Worm (Caenorhabditis elegans) whole organism, mixed stage, embryonic: Measurements from ENCODE around the gene W06H8.6.

ENCODE experiments used
- M03D4.4 ChIP-seq: sonication (generic microtip); optimal IDR thresholded peaks from 2 replicates; lab custom pipeline; 2017; ENCODE audit warnings: mild to moderate bottlenecking, missing genetic modification characterization, missing compliant biosample characterization
- bed-3 ChIP-seq: fragments of 200-800 bp; sonication (Bioruptor generic); optimal IDR thresholded peaks from 3 replicates; lab custom pipeline; 2018; ENCODE audit warnings: mild to moderate bottlenecking, missing genetic modification characterization, moderate library complexity, missing compliant biosample characterization
- blmp-1 ChIP-seq: fragments of 150-350 bp; optimal IDR thresholded peaks from 2 replicates; lab custom pipeline; 2014; ENCODE audit warnings: missing biosample characterization, missing genetic modification characterization
- ceh-43 ChIP-seq: fragments of 200-800 bp; sonication (Bioruptor generic); optimal IDR thresholded peaks from 2 replicates; lab custom pipeline; 2018; ENCODE audit warnings: mild to moderate bottlenecking, missing genetic modification characterization, moderate library complexity, missing compliant biosample characterization
- ceh-83 ChIP-seq: fragments of 200-800 bp; sonication (Bioruptor generic); optimal IDR thresholded peaks from 2 replicates; lab custom pipeline; 2018; ENCODE audit warnings: mild to moderate bottlenecking, missing genetic modification characterization, missing compliant biosample characterization
- ces-1 ChIP-seq: fragments of 150-350 bp; optimal IDR thresholded peaks from 2 replicates; lab custom pipeline; 2014; ENCODE audit warnings: missing biosample characterization, missing genetic modification reagents, missing genetic modification characterization
- cnd-1 ChIP-seq: fragments of 200-800 bp; sonication (Bioruptor generic); optimal IDR thresholded peaks from 2 replicates; lab custom pipeline; 2018; ENCODE audit warnings: mild to moderate bottlenecking, missing genetic modification characterization, missing compliant biosample characterization
- drap-1 ChIP-seq: fragments of 200-800 bp; sonication (Bioruptor generic); optimal IDR thresholded peaks from 3 replicates; lab custom pipeline; 2018; ENCODE audit warnings: mild to moderate bottlenecking, missing genetic modification characterization, missing compliant biosample characterization
- elt-1 ChIP-seq: sonication (generic microtip); optimal IDR thresholded peaks from 2 replicates; lab custom pipeline; 2017; ENCODE audit warnings: missing genetic modification characterization, mild to moderate bottlenecking, missing compliant biosample characterization, antibody characterized with exemption, moderate library complexity, borderline replicate concordance; ENCODE audit not compliant: insufficient read depth
- elt-3 ChIP-seq: fragments of 150-350 bp; optimal IDR thresholded peaks from 2 replicates; lab custom pipeline; 2014; ENCODE audit warnings: missing biosample characterization, missing genetic modification characterization
- flh-1 ChIP-seq: fragments of 200-800 bp; sonication (Bioruptor generic); optimal IDR thresholded peaks from 2 replicates; lab custom pipeline; 2018; ENCODE audit warnings: mild to moderate bottlenecking, missing genetic modification characterization, moderate library complexity, missing compliant biosample characterization
- ham-2 ChIP-seq: fragments of 200-800 bp; sonication (Bioruptor generic); optimal IDR thresholded peaks from 2 replicates; lab custom pipeline; 2018; ENCODE audit warnings: mild to moderate bottlenecking, missing genetic modification characterization, missing compliant biosample characterization
- hlh-1 ChIP-seq: fragments of 150-350 bp; optimal IDR thresholded peaks from 2 replicates; lab custom pipeline; 2014; ENCODE audit warnings: missing biosample characterization, missing genetic modification reagents, missing genetic modification characterization
- lin-13 ChIP-seq: fragments of 150-350 bp; optimal IDR thresholded peaks from 2 replicates; lab custom pipeline; 2014; ENCODE audit warnings: missing biosample characterization, missing genetic modification characterization
- lin-32 ChIP-seq: fragments of 200-800 bp; sonication (Bioruptor generic); optimal IDR thresholded peaks from 2 replicates; lab custom pipeline; 2018; ENCODE audit warnings: mild to moderate bottlenecking, missing genetic modification characterization, missing compliant biosample characterization
- lsy-2 ChIP-seq: fragments of 150-350 bp; optimal IDR thresholded peaks from 2 replicates; lab custom pipeline; 2014; ENCODE audit warnings: missing biosample characterization, missing genetic modification characterization
- mab-5 ChIP-seq: fragments of 150-350 bp; optimal IDR thresholded peaks from 2 replicates; lab custom pipeline; 2014; ENCODE audit warnings: missing biosample characterization, missing genetic modification characterization
- mep-1 ChIP-seq: fragments of 150-350 bp; optimal IDR thresholded peaks from 2 replicates; lab custom pipeline; 2017; ENCODE audit warnings: missing biosample characterization, missing genetic modification reagents, missing genetic modification characterization, inconsistent platforms
- mls-2 ChIP-seq: sonication (generic microtip); optimal IDR thresholded peaks from 2 replicates; lab custom pipeline; 2016; ENCODE audit warnings: mild to moderate bottlenecking, missing genetic modification characterization, moderate library complexity, missing compliant biosample characterization
- nhr-12 ChIP-seq: fragments of 150-350 bp; optimal IDR thresholded peaks from 2 replicates; lab custom pipeline; 2014; ENCODE audit warnings: missing biosample characterization, missing genetic modification characterization
- nhr-2 ChIP-seq: fragments of 150-350 bp; optimal IDR thresholded peaks from 2 replicates; lab custom pipeline; 2014; ENCODE audit warnings: missing biosample characterization, missing genetic modification characterization
- nhr-237 ChIP-seq: fragments of 150-350 bp; optimal IDR thresholded peaks from 2 replicates; lab custom pipeline; 2014; ENCODE audit warnings: missing biosample characterization, missing genetic modification characterization
- nhr-28 ChIP-seq: fragments of 150-350 bp; optimal IDR thresholded peaks from 2 replicates; lab custom pipeline; 2014; ENCODE audit warnings: missing biosample characterization, missing genetic modification characterization
- nhr-76 ChIP-seq: sonication (generic microtip); optimal IDR thresholded peaks from 2 replicates; lab custom pipeline; 2017; ENCODE audit warnings: missing biosample characterization, missing genetic modification characterization
- pha-4 ChIP-seq: fragments of 150-350 bp; optimal IDR thresholded peaks from 2 replicates; lab custom pipeline; 2018; ENCODE audit warnings: missing biosample characterization, missing genetic modification reagents, missing genetic modification characterization
- sptf-1 ChIP-seq: sonication (generic microtip); optimal IDR thresholded peaks from 2 replicates; lab custom pipeline; 2017; ENCODE audit warnings: mild to moderate bottlenecking, missing genetic modification characterization, moderate library complexity, missing compliant biosample characterization
- tbx-8 ChIP-seq: fragments of 200-800 bp; sonication (Bioruptor generic); optimal IDR thresholded peaks from 2 replicates; lab custom pipeline; 2018; ENCODE audit warnings: mild to moderate bottlenecking, missing genetic modification characterization, moderate library complexity, missing compliant biosample characterization
- unc-120 ChIP-seq: sonication (generic microtip); optimal IDR thresholded peaks from 2 replicates; lab custom pipeline; 2017; ENCODE audit warnings: missing genetic modification characterization, missing compliant biosample characterization; ENCODE audit not compliant: poor library complexity, severe bottlenecking
- unc-39 ChIP-seq: fragments of 150-350 bp; optimal IDR thresholded peaks from 2 replicates; lab custom pipeline; 2014; ENCODE audit warnings: missing biosample characterization, missing genetic modification characterization
- unc-62 ChIP-seq: fragments of 150-350 bp; optimal IDR thresholded peaks from 2 replicates; lab custom pipeline; 2014; ENCODE audit warnings: missing biosample characterization, missing genetic modification reagents, missing genetic modification characterization
- zip-8 ChIP-seq: fragments of 150-350 bp; optimal IDR thresholded peaks from 2 replicates; lab custom pipeline; 2014; ENCODE audit warnings: missing biosample characterization, missing genetic modification characterization
- ztf-11 ChIP-seq: fragments of 150-350 bp; optimal IDR thresholded peaks from 2 replicates; lab custom pipeline; 2014; ENCODE audit warnings: missing biosample characterization, missing genetic modification characterization

W06H8.6 gene

DNA sequence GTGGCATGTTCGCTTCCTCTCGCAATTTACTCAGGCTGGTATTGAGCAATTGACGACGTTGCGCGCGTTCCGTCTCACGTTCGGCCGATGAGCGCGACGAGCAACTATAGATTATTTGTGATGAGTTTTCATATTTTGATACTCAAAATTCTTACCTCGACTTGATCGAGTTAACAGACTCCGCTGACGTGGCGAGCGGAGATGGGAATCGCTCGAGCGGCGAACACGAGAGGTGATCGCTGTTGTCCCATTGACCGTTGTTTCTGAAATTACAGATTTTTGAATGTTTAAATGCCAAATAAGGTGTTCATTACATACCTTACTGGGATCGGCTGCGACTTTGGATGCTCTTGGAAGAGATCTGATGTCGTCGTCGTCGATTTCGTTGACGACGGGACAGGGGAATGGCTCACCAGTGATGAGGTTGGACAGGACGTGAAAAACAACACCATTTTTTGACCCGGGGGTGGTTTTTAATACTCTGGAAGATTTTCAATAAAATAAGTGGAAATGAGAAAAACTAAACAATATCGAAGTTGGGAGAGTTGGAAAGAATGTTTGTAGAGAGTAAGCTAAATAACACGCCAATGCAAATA lies at the start of gene W06H8.6:
Gene W06H8.6 (minus strand): TSS at position 481 of the 596 bp plus-strand sequence.
- TF ChIP-seq bed-3 (no peak), ham-2 (GFP tag; lab: Kevin White, UChicago) (no peak)

DNA sequence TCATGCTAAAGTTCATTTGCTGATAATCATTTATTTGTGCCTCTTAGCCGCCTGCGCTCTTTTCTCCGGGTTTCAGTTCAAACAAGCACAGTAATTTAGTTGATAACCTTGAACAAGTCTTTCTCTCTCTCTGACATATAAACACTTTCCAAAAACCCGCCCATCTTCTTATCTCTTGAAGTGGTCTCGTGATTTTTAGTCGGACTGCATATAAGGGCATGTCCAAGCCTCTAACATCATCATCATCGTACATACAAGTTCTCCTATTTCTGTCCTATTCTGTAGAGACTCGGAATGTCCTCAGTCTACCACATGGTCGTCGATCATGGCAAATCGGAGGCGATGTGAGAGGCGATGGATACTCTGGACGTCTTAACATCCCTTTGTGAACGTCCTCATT lies 49.4 kb upstream of the W06H8.6 start, which contains the start of gene F31F7.1:
Gene F31F7.1 (plus strand): TSS at position 235 of the 400 bp plus-strand sequence.
- TF ChIP-seq ceh-83 (GFP tag; lab: Kevin White, UChicago) (no peak), ceh-43 (GFP tag; lab: Kevin White, UChicago) (no peak), ces-1 (GFP tag; lab: Kevin White, UChicago) (no peak), elt-3 (tag; lab: Kevin White, UChicago) (no peak), zip-8 (tag; lab: Kevin White, UChicago) (no peak), bed-3 (no peak), mep-1 (tag; lab: Kevin White, UChicago) (no peak), ztf-11 (tag; lab: Kevin White, UChicago) (no peak), nhr-76 (no peak), blmp-1 (tag; lab: Kevin White, UChicago) (no peak), sptf-1 (tag; lab: Kevin White, UChicago) (no peak), flh-1 (GFP tag; lab: Kevin White, UChicago) (no peak), mls-2 (tag; lab: Kevin White, UChicago) (no peak), cnd-1 (no peak)

DNA sequence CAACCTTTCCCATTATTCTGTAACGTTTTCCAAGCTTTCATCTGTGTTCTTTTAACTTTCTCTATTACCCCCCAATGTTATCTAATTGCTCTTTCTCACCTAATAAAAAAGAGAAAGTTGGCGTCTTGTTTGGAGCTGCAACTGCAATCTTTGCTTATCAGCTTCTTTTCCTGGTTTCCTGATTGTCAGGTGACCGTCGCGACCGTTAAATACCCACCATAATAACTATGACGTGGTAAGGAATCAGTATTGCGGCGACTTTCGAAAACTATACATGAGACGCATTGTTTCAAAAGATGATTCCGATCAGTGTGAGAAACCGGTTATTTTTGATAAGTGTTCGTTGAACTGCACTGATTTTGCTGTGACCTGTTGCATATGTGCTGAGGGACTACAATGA lies 48.4 kb upstream of the W06H8.6 start:
- TF ChIP-seq blmp-1 (tag; lab: Kevin White, UChicago): no peak
- TF ChIP-seq mep-1 (tag; lab: Kevin White, UChicago): no peak
- TF ChIP-seq elt-1 (tag; lab: Kevin White, UChicago): no peak
- TF ChIP-seq elt-3 (tag; lab: Kevin White, UChicago): no peak
- no peak for TF ChIP-seq nhr-237 (tag; lab: Kevin White, UChicago)
- TF ChIP-seq unc-120 (tag; lab: Kevin White, UChicago): no peak
- TF ChIP-seq drap-1 (GFP tag; lab: Kevin White, UChicago): no peak
- TF ChIP-seq M03D4.4: no peak
- TF ChIP-seq nhr-28 (tag; lab: Kevin White, UChicago): no peak
- no peak for TF ChIP-seq ceh-83 (GFP tag; lab: Kevin White, UChicago)
- no peak for TF ChIP-seq bed-3
- no peak for TF ChIP-seq flh-1 (GFP tag; lab: Kevin White, UChicago)
- TF ChIP-seq sptf-1 (tag; lab: Kevin White, UChicago): no peak
- TF ChIP-seq unc-39 (tag; lab: Kevin White, UChicago): no peak
- TF ChIP-seq lsy-2 (tag; lab: Kevin White, UChicago): no peak
- TF ChIP-seq unc-62: no peak
- TF ChIP-seq nhr-76: no peak
- TF ChIP-seq hlh-1: no peak
- no peak for TF ChIP-seq cnd-1

DNA sequence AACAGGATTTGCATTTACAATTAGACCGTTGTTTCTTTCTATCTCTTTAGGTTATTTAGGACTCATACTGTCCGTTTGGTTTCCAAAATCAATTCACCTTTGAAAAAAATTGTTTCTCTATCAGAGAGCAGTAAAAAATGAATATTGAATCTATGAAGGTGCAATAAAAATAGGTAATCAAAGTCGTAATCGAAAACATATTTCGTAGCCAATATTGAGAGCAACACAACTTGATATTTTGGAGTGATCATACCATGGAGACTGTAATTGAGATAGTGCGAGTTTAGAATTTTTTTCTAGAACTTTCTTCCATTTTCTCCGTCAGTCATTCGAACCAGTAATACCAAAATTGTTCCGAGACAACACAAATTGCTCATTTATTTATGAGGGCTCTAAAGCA lies 43.7 kb upstream of the W06H8.6 start, which contains the start of gene F31F7.2:
Gene F31F7.2 (plus strand): TSS at position 301 of the 400 bp plus-strand sequence.
- no peak for TF ChIP-seq nhr-2 (tag; lab: Kevin White, UChicago)

DNA sequence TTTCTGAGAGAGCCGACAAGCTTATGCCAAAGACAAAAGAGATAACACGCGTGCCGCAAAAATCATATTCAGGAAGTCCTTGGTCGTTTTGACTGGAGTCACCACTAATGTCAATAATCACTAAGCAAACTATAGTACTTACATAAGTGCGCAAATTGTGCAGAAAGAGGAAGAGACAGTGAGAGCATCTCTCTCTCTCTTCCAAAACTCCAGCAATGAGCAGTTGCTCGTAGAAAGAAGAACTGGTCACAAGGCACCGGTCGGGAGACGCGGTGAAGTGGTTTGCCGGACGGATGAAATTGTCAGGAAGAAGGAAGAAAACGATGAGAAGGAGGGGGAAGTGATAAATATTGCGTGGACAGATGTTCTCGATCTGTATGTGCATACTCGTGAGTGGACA lies 43.3 kb upstream of the W06H8.6 start:
- TF ChIP-seq ham-2 (GFP tag; lab: Kevin White, UChicago): no peak
- no peak for TF ChIP-seq nhr-12
- TF ChIP-seq M03D4.4: no peak
- no peak for TF ChIP-seq mab-5 (tag; lab: Kevin White, UChicago)
- no peak for TF ChIP-seq cnd-1
- peak; percentile 51 for TF ChIP-seq nhr-237 (tag; lab: Kevin White, UChicago)
- TF ChIP-seq lin-32 (GFP tag; lab: Kevin White, UChicago): no peak
- peak; percentile 81 for TF ChIP-seq hlh-1
- no peak for TF ChIP-seq nhr-76
- no peak for TF ChIP-seq sptf-1 (tag; lab: Kevin White, UChicago)
- no peak for TF ChIP-seq mep-1 (tag; lab: Kevin White, UChicago)
- TF ChIP-seq tbx-8: no peak
- no peak for TF ChIP-seq nhr-28 (tag; lab: Kevin White, UChicago)
- peak; percentile 46 for TF ChIP-seq unc-120 (tag; lab: Kevin White, UChicago)
- no peak for TF ChIP-seq unc-62
- TF ChIP-seq ceh-43 (GFP tag; lab: Kevin White, UChicago): no peak
- no peak for TF ChIP-seq unc-39 (tag; lab: Kevin White, UChicago)
- no peak for TF ChIP-seq mls-2 (tag; lab: Kevin White, UChicago)
- no peak for TF ChIP-seq lin-13 (tag; lab: Kevin White, UChicago)
- TF ChIP-seq blmp-1 (tag; lab: Kevin White, UChicago): no peak
- no peak for TF ChIP-seq lsy-2 (tag; lab: Kevin White, UChicago)
- no peak for TF ChIP-seq ztf-11 (tag; lab: Kevin White, UChicago)
- peak; percentile 4 for TF ChIP-seq pha-4 (tag; lab: Kevin White, UChicago)
